Worm (Caenorhabditis elegans) whole organism, L1 larva: ENCODE data around the gene cpb-2.

Experiments used
- aha-1 ChIP-seq: fragments of 150-350 bp; optimal IDR thresholded peaks from 2 replicates; lab custom pipeline; 2014; ENCODE audit warnings: missing biosample characterization, missing genetic modification characterization
- ceh-82 ChIP-seq, 3 experiments: fragments of 150-350 bp in 1 of 3; sonication (generic microtip) in 2 of 3; optimal IDR thresholded peaks; 2 replicates each; lab custom pipeline; 2014 to 2017; ENCODE audit warnings: missing biosample characterization in 3 of 3, missing genetic modification characterization in 3 of 3
- ces-1 ChIP-seq: fragments of 150-350 bp; optimal IDR thresholded peaks from 2 replicates; lab custom pipeline; 2014; ENCODE audit warnings: missing biosample characterization, missing genetic modification reagents, missing genetic modification characterization
- egl-27 ChIP-seq, 2 experiments: fragments of 150-350 bp in 1 of 2; sonication (generic microtip); optimal IDR thresholded peaks; 3 replicates each; lab custom pipeline; 2017 to 2018; ENCODE audit warnings: missing biosample characterization in 2 of 2, missing genetic modification characterization in 2 of 2, missing genetic modification reagents in 2 of 2
- isw-1 ChIP-seq: fragments of 200-800 bp; sonication (Bioruptor generic); IDR thresholded peaks from 2 replicates; pipeline ENCODE4 v1.3.6; 2022; ENCODE audit warnings: missing genetic modification characterization, missing compliant biosample characterization
- lin-35 ChIP-seq, 2 experiments: fragments of 150-350 bp; optimal IDR thresholded peaks; 2 replicates each; lab custom pipeline; 2014; ENCODE audit warnings: missing biosample characterization in 2 of 2, missing genetic modification characterization in 2 of 2, missing genetic modification reagents in 2 of 2
- mdl-1 ChIP-seq, 2 experiments: fragments of 150-350 bp; optimal IDR thresholded peaks; 2 replicates each; lab custom pipeline; 2014 to 2017; ENCODE audit warnings: missing biosample characterization in 2 of 2, missing genetic modification characterization in 2 of 2, inconsistent platforms in 1 of 2
- mef-2 ChIP-seq: fragments of 150-350 bp; optimal IDR thresholded peaks from 2 replicates; lab custom pipeline; 2014; ENCODE audit warnings: missing biosample characterization, missing genetic modification characterization
- mep-1 ChIP-seq: fragments of 150-350 bp; optimal IDR thresholded peaks from 2 replicates; lab custom pipeline; 2014; ENCODE audit warnings: missing biosample characterization, missing genetic modification characterization
- nhr-237 ChIP-seq: fragments of 150-350 bp; optimal IDR thresholded peaks from 2 replicates; lab custom pipeline; 2014; ENCODE audit warnings: missing biosample characterization, missing genetic modification characterization
- sox-4 ChIP-seq: sonication (generic microtip); optimal IDR thresholded peaks from 2 replicates; lab custom pipeline; 2016; ENCODE audit warnings: missing genetic modification characterization, missing compliant biosample characterization
- sptf-1 ChIP-seq: fragments of 150-350 bp; optimal IDR thresholded peaks from 2 replicates; lab custom pipeline; 2014; ENCODE audit warnings: missing biosample characterization, missing genetic modification characterization
- zag-1 ChIP-seq: fragments of 150-350 bp; optimal IDR thresholded peaks from 2 replicates; lab custom pipeline; 2014; ENCODE audit warnings: missing biosample characterization, missing genetic modification characterization
- ztf-11 ChIP-seq, 2 experiments: sonication (generic microtip); optimal IDR thresholded peaks; 2 replicates each; lab custom pipeline; 2016 to 2017; ENCODE audit warnings: missing genetic modification characterization in 2 of 2, missing biosample characterization in 1 of 2, missing compliant biosample characterization in 1 of 2

DNA sequence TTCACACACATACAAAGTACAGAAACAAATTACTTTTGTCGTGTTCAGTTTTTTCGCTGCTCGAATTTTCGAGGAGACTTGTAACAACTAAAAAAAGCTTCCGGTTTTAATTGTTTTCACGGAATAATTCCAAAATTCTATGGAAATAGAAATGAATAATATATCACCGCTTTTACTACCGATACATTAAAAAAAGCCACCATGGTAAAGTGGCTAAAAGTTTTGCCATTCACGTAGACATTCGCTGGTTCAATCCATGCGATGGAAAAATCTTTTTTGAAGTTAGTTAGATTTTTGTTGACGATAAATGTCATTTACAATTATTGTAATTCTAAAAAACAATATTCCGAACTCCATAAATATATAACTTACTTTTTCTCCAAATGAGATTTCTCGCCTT is 23.9 kb upstream of the cpb-2 start:
- no peak for TF ChIP-seq isw-1
- no peak for TF ChIP-seq sptf-1 (tag; lab: Kevin White, UChicago)
- TF ChIP-seq mep-1 (tag; lab: Kevin White, UChicago), result no peak
- TF ChIP-seq ztf-11 (tag; optimal IDR thresholded peaks at IDR 0.05; lab: Kevin White, UChicago), result no peak
- TF ChIP-seq mdl-1 (tag; optimal IDR thresholded peaks at IDR 0.05; lab: Kevin White, UChicago), result no peak
- TF ChIP-seq ceh-82 (tag; optimal IDR thresholded peaks at IDR 0.05; lab: Kevin White, UChicago), result no peak
- no peak for TF ChIP-seq sox-4 (tag; lab: Kevin White, UChicago)
- no peak for TF ChIP-seq lin-35 (GFP tag; optimal IDR thresholded peaks at IDR 0.05; lab: Kevin White, UChicago)
- no peak for TF ChIP-seq nhr-237 (tag; lab: Kevin White, UChicago)
- TF ChIP-seq egl-27 (tag; optimal IDR thresholded peaks at IDR 0.05; lab: Kevin White, UChicago), result no peak
- no peak for TF ChIP-seq ces-1 (GFP tag; lab: Kevin White, UChicago)
- no peak for TF ChIP-seq zag-1 (tag; lab: Kevin White, UChicago)
- TF ChIP-seq mef-2 (tag; lab: Kevin White, UChicago), result no peak
- TF ChIP-seq aha-1 (tag; lab: Kevin White, UChicago), result no peak
